Worm (Caenorhabditis elegans): Measurements from ENCODE around the gene bus-12.
A peak's percentile ranks its signal among the peaks of the same experiment; 100 is the strongest.

bus-12 gene

ce11 chrIV:13240078-13240841 is 15.7 kb upstream of the bus-12 start, which contains the start of gene rpl-12 (continued):
- TF ChIP-seq ztf-11 (tag; optimal IDR thresholded peaks at IDR 0.05) (peak; percentile 75), flh-1 (GFP tag; optimal IDR thresholded peaks at IDR 0.05) (no peak), tbx-8 (GFP tag; optimal IDR thresholded peaks at IDR 0.05) (peak; percentile 45), bed-3 (GFP tag; optimal IDR thresholded peaks at IDR 0.05) (no peak), cnd-1 (tag; optimal IDR thresholded peaks at IDR 0.05) (peak; percentile 84), elt-3 (tag; optimal IDR thresholded peaks at IDR 0.05) (peak; percentile 84), lin-32 (GFP tag; optimal IDR thresholded peaks at IDR 0.05) (peak; percentile 3), M03D4.4 (tag; optimal IDR thresholded peaks at IDR 0.05) (peak; percentile 74), sem-2 (GFP tag; optimal IDR thresholded peaks at IDR 0.05) (no peak), ces-1 (GFP tag; optimal IDR thresholded peaks at IDR 0.05) (peak; percentile 100), snpc-4 (tag; optimal IDR thresholded peaks at IDR 0.05) (no peak), drap-1 (GFP tag; optimal IDR thresholded peaks at IDR 0.05) (peak; percentile 80), lin-13 (tag; optimal IDR thresholded peaks at IDR 0.05) (peak; percentile 96)

DNA sequence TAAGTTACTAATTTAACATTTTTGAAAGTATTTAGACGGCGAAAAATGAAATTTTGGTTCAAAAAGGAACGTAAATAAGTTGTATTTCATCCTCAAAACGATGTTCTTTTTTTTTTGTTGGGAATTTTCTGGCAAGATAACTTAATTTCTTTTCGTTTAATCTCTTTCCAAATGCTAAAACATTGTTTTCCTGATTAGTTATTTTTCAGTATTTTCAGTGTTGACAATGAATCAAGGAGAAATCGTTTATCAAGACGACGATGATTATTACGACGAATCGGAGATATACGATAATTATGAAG is 15.2 kb upstream of the bus-12 start, which contains the start of gene lin-54:
Gene lin-54, plus strand, starts transcription at position 203 of the 302 bp plus-strand sequence.
- no peak for TF ChIP-seq tbx-8 (GFP tag; optimal IDR thresholded peaks at IDR 0.05)
- TF ChIP-seq nhr-2 (tag; optimal IDR thresholded peaks at IDR 0.05): no peak
- no peak for TF ChIP-seq sptf-1 (tag; optimal IDR thresholded peaks at IDR 0.05)
- no peak for TF ChIP-seq nhr-28 (tag; optimal IDR thresholded peaks at IDR 0.05)
- no peak for TF ChIP-seq unc-39 (tag; optimal IDR thresholded peaks at IDR 0.05)
- TF ChIP-seq unc-62 (GFP tag; optimal IDR thresholded peaks at IDR 0.05): no peak
- no peak for TF ChIP-seq blmp-1 (tag; optimal IDR thresholded peaks at IDR 0.05)
- no peak for TF ChIP-seq unc-120 (tag; optimal IDR thresholded peaks at IDR 0.05; ENCODE audit: poor library complexity, severe bottlenecking)
- TF ChIP-seq zip-8 (tag; optimal IDR thresholded peaks at IDR 0.05): no peak

- TF ChIP-seq elt-1 (tag; optimal IDR thresholded peaks at IDR 0.05; ENCODE audit: borderline replicate concordance, insufficient read depth) (no peak), flh-1 (GFP tag; optimal IDR thresholded peaks at IDR 0.05) (no peak), ceh-83 (GFP tag; optimal IDR thresholded peaks at IDR 0.05) (no peak), unc-39 (tag; optimal IDR thresholded peaks at IDR 0.05) (no peak), ces-1 (GFP tag; optimal IDR thresholded peaks at IDR 0.05) (no peak), unc-120 (tag; optimal IDR thresholded peaks at IDR 0.05; ENCODE audit: poor library complexity, severe bottlenecking) (no peak), lsy-2 (tag; optimal IDR thresholded peaks at IDR 0.05) (no peak), nhr-2 (tag; optimal IDR thresholded peaks at IDR 0.05) (no peak), tbx-8 (GFP tag; optimal IDR thresholded peaks at IDR 0.05) (no peak), mab-5 (tag; optimal IDR thresholded peaks at IDR 0.05) (no peak), ham-2 (GFP tag; optimal IDR thresholded peaks at IDR 0.05) (no peak), ceh-43 (GFP tag; optimal IDR thresholded peaks at IDR 0.05) (no peak), lin-13 (tag; optimal IDR thresholded peaks at IDR 0.05) (no peak), mep-1 (tag; optimal IDR thresholded peaks at IDR 0.05) (no peak), drap-1 (GFP tag; optimal IDR thresholded peaks at IDR 0.05) (no peak), snpc-4 (tag; optimal IDR thresholded peaks at IDR 0.05) (no peak), cnd-1 (tag; optimal IDR thresholded peaks at IDR 0.05) (no peak), bed-3 (GFP tag; optimal IDR thresholded peaks at IDR 0.05) (no peak), nhr-237 (tag; optimal IDR thresholded peaks at IDR 0.05) (no peak)
Observed at ce11 chrIV:13241340-13241739, 14.6 kb upstream of the bus-12 start.

DNA sequence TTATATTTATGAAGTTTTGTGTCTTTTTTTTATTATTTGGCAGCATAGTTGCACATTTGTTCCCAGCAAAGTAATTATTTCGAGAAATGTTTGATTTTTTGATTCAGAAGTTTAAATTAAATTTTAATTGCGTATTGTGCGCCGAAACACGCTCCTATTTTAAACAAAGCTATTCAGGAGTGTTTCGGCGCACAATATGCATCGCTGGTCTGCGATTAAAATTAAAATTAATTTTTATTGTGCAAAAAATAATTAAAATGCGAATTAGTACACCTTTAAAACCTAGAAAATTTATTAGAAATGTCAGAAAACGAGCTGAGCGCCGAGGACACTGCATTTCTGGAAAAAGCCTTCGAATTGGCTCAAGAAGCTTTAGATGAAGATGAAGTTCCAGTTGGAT is 12.6 kb upstream of the bus-12 start, which contains the start of gene JC8.4:
Gene JC8.4, plus strand, starts transcription at position 301 of the 400 bp plus-strand sequence.
- TF ChIP-seq elt-3 (tag; optimal IDR thresholded peaks at IDR 0.05): no peak

ce11 chrIV:13244024-13244423 is 12.0 kb upstream of the bus-12 start, which contains the start of gene cox-11:
Gene cox-11, plus strand, starts transcription at chrIV:13244324.
- no peak for TF ChIP-seq nhr-76 (tag; optimal IDR thresholded peaks at IDR 0.05)
- no peak for TF ChIP-seq unc-62 (GFP tag; optimal IDR thresholded peaks at IDR 0.05)
- TF ChIP-seq ceh-83 (GFP tag; optimal IDR thresholded peaks at IDR 0.05): no peak
- no peak for TF ChIP-seq drap-1 (GFP tag; optimal IDR thresholded peaks at IDR 0.05)
- no peak for TF ChIP-seq elt-3 (tag; optimal IDR thresholded peaks at IDR 0.05)
- TF ChIP-seq nhr-28 (tag; optimal IDR thresholded peaks at IDR 0.05): no peak
- no peak for TF ChIP-seq unc-39 (tag; optimal IDR thresholded peaks at IDR 0.05)
- no peak for TF ChIP-seq ceh-39 (tag; optimal IDR thresholded peaks at IDR 0.05)
- TF ChIP-seq nhr-2 (tag; optimal IDR thresholded peaks at IDR 0.05): no peak
- no peak for TF ChIP-seq zip-8 (tag; optimal IDR thresholded peaks at IDR 0.05)
- TF ChIP-seq unc-120 (tag; optimal IDR thresholded peaks at IDR 0.05; ENCODE audit: poor library complexity, severe bottlenecking): no peak
- no peak for TF ChIP-seq ceh-43 (GFP tag; optimal IDR thresholded peaks at IDR 0.05)
- TF ChIP-seq blmp-1 (tag; optimal IDR thresholded peaks at IDR 0.05): no peak
- TF ChIP-seq lin-13 (tag; optimal IDR thresholded peaks at IDR 0.05): no peak
- no peak for TF ChIP-seq hlh-1 (tag; optimal IDR thresholded peaks at IDR 0.05)
- no peak for TF ChIP-seq sptf-1 (tag; optimal IDR thresholded peaks at IDR 0.05)

All from whole organism, mixed stage, embryonic.